Fruit fly (Drosophila melanogaster): ENCODE measurements around the gene CG4631.

DNA sequence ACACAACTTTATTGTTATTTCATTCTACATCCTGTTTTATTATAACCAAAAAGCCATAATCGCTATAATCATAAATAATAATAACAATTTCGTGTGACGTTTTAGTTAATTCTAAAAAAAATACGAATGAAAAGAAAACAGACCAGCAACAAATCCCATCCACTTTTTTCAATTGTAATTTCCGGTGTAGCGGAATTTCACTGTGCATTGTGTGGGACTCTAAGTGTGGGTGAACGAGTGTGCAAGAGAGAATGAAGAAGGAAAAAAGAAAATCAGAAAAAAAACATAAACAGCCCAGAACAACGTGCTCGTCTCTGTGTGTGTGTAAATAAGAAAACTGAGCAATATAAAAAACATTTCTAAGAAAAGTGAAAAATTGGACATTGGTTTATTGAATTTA is 4.9 kb upstream of the CG4631 start:
- no peak for TF ChIP-seq pan (optimal IDR thresholded peaks at IDR 0.05)
- TF ChIP-seq psq (optimal IDR thresholded peaks at IDR 0.05) = no peak
- no peak for TF ChIP-seq CG8478 (optimal IDR thresholded peaks at IDR 0.05)

Measured in whole organism.